Worm (Caenorhabditis elegans): ENCODE measurements around the gene W06B4.2.

Gene W06B4.2

ce11 chrII:4467869-4468268 lies at the start of gene W06B4.2:
Gene W06B4.2, plus strand, starts transcription at chrII:4468169.
- no peak for TF ChIP-seq ZK546.5 (tag; optimal IDR thresholded peaks at IDR 0.05)
- TF ChIP-seq nhr-6 (tag; optimal IDR thresholded peaks at IDR 0.05): no peak

ce11 chrII:4419956-4420355 lies 48.0 kb upstream of the W06B4.2 start, which contains the start of gene bpnt-1:
Gene bpnt-1, plus strand, starts transcription at chrII:4420256.
- TF ChIP-seq lin-11 (tag; optimal IDR thresholded peaks at IDR 0.05) (no peak), ztf-11 (tag; optimal IDR thresholded peaks at IDR 0.05) (no peak), nhr-77 (tag; optimal IDR thresholded peaks at IDR 0.05) (no peak), elt-1 (tag; optimal IDR thresholded peaks at IDR 0.05) (no peak), unc-39 (tag; optimal IDR thresholded peaks at IDR 0.05) (no peak), mbf-1 (tag; optimal IDR thresholded peaks at IDR 0.05) (no peak), C34F6.9 (tag; optimal IDR thresholded peaks at IDR 0.05) (peak; percentile 12), sma-9 (GFP tag; optimal IDR thresholded peaks at IDR 0.05) (peak; percentile 14), sma-9 (tag; optimal IDR thresholded peaks at IDR 0.05) (no peak), nhr-21 (tag; optimal IDR thresholded peaks at IDR 0.05) (peak; percentile 27), ztf-1 (GFP tag; conservative IDR thresholded peaks at IDR 0.05) (no peak), F13H6.1 (tag; optimal IDR thresholded peaks at IDR 0.05) (no peak), zag-1 (tag; optimal IDR thresholded peaks at IDR 0.05) (no peak), ceh-16 (tag; optimal IDR thresholded peaks at IDR 0.05) (no peak)

ce11 chrII:4424807-4425206 lies 43.2 kb upstream of the W06B4.2 start, which contains the start of the genes dcaf-13 and toe-1:
Gene dcaf-13, minus strand, starts transcription at chrII:4424902.
Gene toe-1, plus strand, starts transcription at chrII:4425167.
- peak; percentile 26 for TF ChIP-seq gmeb-1 (tag; optimal IDR thresholded peaks at IDR 0.05)
- no peak for TF ChIP-seq nhr-10 (tag; optimal IDR thresholded peaks at IDR 0.05)
- TF ChIP-seq sma-9 (GFP tag; optimal IDR thresholded peaks at IDR 0.05): no peak
- TF ChIP-seq sma-9 (tag; optimal IDR thresholded peaks at IDR 0.05): no peak
- no peak for TF ChIP-seq mdl-1 (tag; optimal IDR thresholded peaks at IDR 0.05)

ce11 chrII:4428121-4428520 lies 39.8 kb upstream of the W06B4.2 start:
- TF ChIP-seq gmeb-1 (tag; optimal IDR thresholded peaks at IDR 0.05) (no peak), ztf-1 (GFP tag; conservative IDR thresholded peaks at IDR 0.05) (no peak), aly-2 (tag; optimal IDR thresholded peaks at IDR 0.05) (no peak), unc-62 (GFP tag; optimal IDR thresholded peaks at IDR 0.05) (no peak), unc-55 (GFP tag; optimal IDR thresholded peaks at IDR 0.05) (no peak), ztf-11 (tag; optimal IDR thresholded peaks at IDR 0.05) (no peak), nhr-237 (tag; optimal IDR thresholded peaks at IDR 0.05) (no peak), nhr-77 (tag; optimal IDR thresholded peaks at IDR 0.05) (no peak), elt-3 (tag; optimal IDR thresholded peaks at IDR 0.05) (no peak), Y55F3AM.14 (GFP tag; optimal IDR thresholded peaks at IDR 0.05) (no peak), snpc-4 (tag; optimal IDR thresholded peaks at IDR 0.05) (no peak), unc-39 (tag; optimal IDR thresholded peaks at IDR 0.05) (no peak), fos-1 (tag; optimal IDR thresholded peaks at IDR 0.05) (no peak), F13H6.1 (tag; optimal IDR thresholded peaks at IDR 0.05) (no peak), lin-11 (tag; optimal IDR thresholded peaks at IDR 0.05) (no peak), ceh-16 (tag; optimal IDR thresholded peaks at IDR 0.05) (no peak), lin-39 (tag; optimal IDR thresholded peaks at IDR 0.05) (no peak)

ce11 chrII:4433146-4433545 lies 34.8 kb upstream of the W06B4.2 start, which contains the start of gene nhr-109:
Gene nhr-109, plus strand, starts transcription at chrII:4433367.
- TF ChIP-seq gmeb-1 (tag; optimal IDR thresholded peaks at IDR 0.05) (peak; percentile 12), ama-1 (optimal IDR thresholded peaks at IDR 0.05) (peak; percentile 3), aly-2 (tag; optimal IDR thresholded peaks at IDR 0.05) (no peak), fos-1 (tag; optimal IDR thresholded peaks at IDR 0.05) (peak; percentile 42)

ce11 chrII:4434278-4434677 lies 33.7 kb upstream of the W06B4.2 start:
- no peak for TF ChIP-seq nhr-237 (tag; optimal IDR thresholded peaks at IDR 0.05)
- no peak for TF ChIP-seq crh-2 (tag; optimal IDR thresholded peaks at IDR 0.05)
- TF ChIP-seq sma-3 (GFP tag; optimal IDR thresholded peaks at IDR 0.05): no peak
- no peak for TF ChIP-seq ama-1 (optimal IDR thresholded peaks at IDR 0.05)
- TF ChIP-seq egl-27 (tag; optimal IDR thresholded peaks at IDR 0.05): no peak
- no peak for TF ChIP-seq unc-62 (GFP tag; optimal IDR thresholded peaks at IDR 0.05)
- TF ChIP-seq zag-1 (tag; optimal IDR thresholded peaks at IDR 0.05): no peak
- TF ChIP-seq mbf-1 (tag; optimal IDR thresholded peaks at IDR 0.05): no peak
- TF ChIP-seq unc-55 (GFP tag; optimal IDR thresholded peaks at IDR 0.05): no peak
- TF ChIP-seq ztf-1 (GFP tag; conservative IDR thresholded peaks at IDR 0.05): no peak
- TF ChIP-seq lin-13 (GFP tag; optimal IDR thresholded peaks at IDR 0.05): no peak
- TF ChIP-seq ztf-11 (tag; optimal IDR thresholded peaks at IDR 0.05): no peak
- no peak for TF ChIP-seq R02D3.7 (tag; optimal IDR thresholded peaks at IDR 0.05)
- TF ChIP-seq dmd-4 (tag; optimal IDR thresholded peaks at IDR 0.05): no peak
- TF ChIP-seq lin-11 (tag; optimal IDR thresholded peaks at IDR 0.05): no peak
- no peak for TF ChIP-seq skn-1 (tag; optimal IDR thresholded peaks at IDR 0.05)
- TF ChIP-seq blmp-1 (tag; optimal IDR thresholded peaks at IDR 0.05; ENCODE audit: insufficient read depth): no peak
- no peak for TF ChIP-seq alr-1 (tag; optimal IDR thresholded peaks at IDR 0.05)

Measured in whole organism, L2 larva.